Fruit fly (Drosophila melanogaster) whole organism, embryonic: ENCODE data around the gene Irbp18.

ENCODE experiments used
- Ada2b ChIP-seq: fragments of 200-800 bp; sonication (Bioruptor generic); IDR thresholded peaks from 2 replicates; pipeline ENCODE4 v1.3.6; 2022; ENCODE audit warnings: missing biosample characterization, missing genetic modification characterization
- B-H1 ChIP-seq: fragments of 200-800 bp; sonication (Bioruptor generic); IDR thresholded peaks from 3 replicates; pipeline ENCODE4 v1.3.6; 2022; ENCODE audit warnings: missing biosample characterization, missing genetic modification characterization
- Bdp1 ChIP-seq: fragments of 200-800 bp; sonication (Bioruptor generic); optimal IDR thresholded peaks from 3 replicates; lab custom pipeline; 2016; ENCODE audit warnings: missing biosample characterization, missing genetic modification characterization
- C15 ChIP-seq: fragments of 200-800 bp; sonication (Bioruptor generic); IDR thresholded peaks from 3 replicates; pipeline ENCODE4 v1.3.6; 2022; ENCODE audit warnings: missing biosample characterization, missing genetic modification characterization
- CG1024 ChIP-seq: fragments of 200-800 bp; sonication (Bioruptor generic); IDR thresholded peaks from 2 replicates; pipeline ENCODE4 v1.3.6; 2022; ENCODE audit warnings: missing biosample characterization, missing genetic modification characterization
- CG11247 ChIP-seq: fragments of 200-800 bp; sonication (Bioruptor generic); IDR thresholded peaks from 2 replicates; pipeline ENCODE4 v1.3.6; 2022; ENCODE audit warnings: missing biosample characterization, missing genetic modification characterization
- CG11696 ChIP-seq: fragments of 200-800 bp; sonication (Bioruptor generic); IDR thresholded peaks from 2 replicates; pipeline ENCODE4 v1.3.6; 2022; ENCODE audit warnings: missing biosample characterization, missing genetic modification characterization
- CG12236 ChIP-seq: fragments of 200-800 bp; sonication (Bioruptor generic); optimal IDR thresholded peaks from 2 replicates; lab custom pipeline; 2016; ENCODE audit warnings: missing biosample characterization, missing genetic modification characterization
- CG13296 ChIP-seq: fragments of 200-800 bp; sonication (Bioruptor generic); optimal IDR thresholded peaks from 3 replicates; lab custom pipeline; 2018; ENCODE audit warnings: missing biosample characterization, mild to moderate bottlenecking, missing genetic modification characterization
- CG15479 ChIP-seq: fragments of 200-800 bp; sonication (Bioruptor generic); optimal IDR thresholded peaks from 3 replicates; lab custom pipeline; 2019; ENCODE audit warnings: missing biosample characterization, mild to moderate bottlenecking, missing genetic modification characterization, moderate library complexity
- CG1603 ChIP-seq: fragments of 200-800 bp; sonication (Bioruptor generic); optimal IDR thresholded peaks from 2 replicates; lab custom pipeline; 2019; ENCODE audit warnings: missing biosample characterization, mild to moderate bottlenecking, missing genetic modification characterization, moderate library complexity
- CG2129 ChIP-seq: fragments of 200-800 bp; sonication (Bioruptor generic); IDR thresholded peaks from 2 replicates; pipeline ENCODE4 v1.3.6; 2022; ENCODE audit warnings: missing biosample characterization, missing genetic modification characterization; ENCODE audit not compliant: partially characterized antibody
- CG2202 ChIP-seq: fragments of 200-800 bp; sonication (Bioruptor generic); optimal IDR thresholded peaks from 2 replicates; lab custom pipeline; 2018; ENCODE audit warnings: missing biosample characterization, mild to moderate bottlenecking, missing genetic modification characterization
- CG2678 ChIP-seq: fragments of 200-800 bp; sonication (Bioruptor generic); optimal IDR thresholded peaks from 3 replicates; lab custom pipeline; 2019; ENCODE audit warnings: missing biosample characterization, mild to moderate bottlenecking, missing genetic modification characterization, moderate library complexity
- CG3065 ChIP-seq: fragments of 200-800 bp; sonication (Bioruptor generic); optimal IDR thresholded peaks from 2 replicates; lab custom pipeline; 2016; ENCODE audit warnings: missing biosample characterization, missing genetic modification characterization
- CG32532 ChIP-seq: fragments of 200-800 bp; sonication (Bioruptor generic); IDR thresholded peaks from 2 replicates; pipeline ENCODE4 v1.3.6; 2022; ENCODE audit warnings: missing biosample characterization, missing genetic modification characterization
- CG3726 ChIP-seq: fragments of 200-800 bp; sonication (Bioruptor generic); IDR thresholded peaks from 3 replicates; pipeline ENCODE4, ENCODE4 v1.3.6; 2022; ENCODE audit warnings: missing biosample characterization, missing genetic modification characterization
- CG4282 ChIP-seq: fragments of 200-800 bp; sonication (Bioruptor generic); optimal IDR thresholded peaks from 2 replicates; lab custom pipeline; 2016; ENCODE audit warnings: missing biosample characterization, missing genetic modification characterization
- CG4707 ChIP-seq: fragments of 200-800 bp; sonication (Bioruptor generic); optimal IDR thresholded peaks from 2 replicates; lab custom pipeline; 2018; ENCODE audit warnings: missing biosample characterization, mild to moderate bottlenecking, missing genetic modification characterization, moderate library complexity
- CG6175 ChIP-seq: fragments of 200-800 bp; sonication (Bioruptor generic); IDR thresholded peaks from 3 replicates; pipeline ENCODE4 v1.3.6; 2022; ENCODE audit warnings: missing biosample characterization, missing genetic modification characterization
- CG6689 ChIP-seq: fragments of 200-800 bp; sonication (Bioruptor generic); IDR thresholded peaks from 2 replicates; pipeline ENCODE4 v1.3.6; 2022; ENCODE audit warnings: missing biosample characterization, missing genetic modification characterization
- CG8089 ChIP-seq: fragments of 200-800 bp; sonication (Bioruptor generic); optimal IDR thresholded peaks from 3 replicates; lab custom pipeline; 2016; ENCODE audit warnings: missing biosample characterization, missing genetic modification characterization
- CG9215 ChIP-seq: fragments of 200-800 bp; sonication (Bioruptor generic); IDR thresholded peaks from 2 replicates; pipeline ENCODE4 v1.3.6; 2022; ENCODE audit warnings: missing biosample characterization, missing genetic modification characterization
- CG9727 ChIP-seq: fragments of 200-800 bp; sonication (Bioruptor generic); optimal IDR thresholded peaks from 3 replicates; lab custom pipeline; 2017; ENCODE audit warnings: missing biosample characterization, mild to moderate bottlenecking, missing genetic modification characterization
- CkIIα-i1 ChIP-seq: fragments of 200-800 bp; sonication (Bioruptor generic); IDR thresholded peaks from 2 replicates; pipeline ENCODE4 v1.3.6; 2022; ENCODE audit warnings: missing biosample characterization, missing genetic modification characterization
- Ets97D ChIP-seq: fragments of 200-800 bp; sonication (Bioruptor generic); optimal IDR thresholded peaks from 3 replicates; lab custom pipeline; 2016; ENCODE audit warnings: missing biosample characterization, missing genetic modification characterization
- Jarid2 ChIP-seq: fragments of 200-800 bp; sonication (Bioruptor generic); optimal IDR thresholded peaks from 3 replicates; lab custom pipeline; 2017; ENCODE audit warnings: mild to moderate bottlenecking, missing biosample characterization, missing genetic modification reagents, missing genetic modification characterization
- Oaz ChIP-seq: fragments of 200-800 bp; sonication (Bioruptor generic); IDR thresholded peaks from 2 replicates; pipeline ENCODE4 v1.3.6; 2022; ENCODE audit warnings: missing biosample characterization, missing genetic modification characterization
- Sox102F ChIP-seq: fragments of 200-800 bp; sonication (Bioruptor generic); optimal IDR thresholded peaks from 2 replicates; lab custom pipeline; 2018; ENCODE audit warnings: missing biosample characterization, mild to moderate bottlenecking, missing genetic modification characterization, moderate library complexity
- Trl ChIP-seq, 3 experiments: fragments of >200 bp in 2 of 3; fragments of 200-800 bp in 1 of 3; sonication (Bioruptor generic) in 1 of 3; optimal IDR thresholded peaks; 2 replicates in 1 of 3; 3 replicates in 2 of 3; lab custom pipeline; 2016 to 2017; ENCODE audit warnings: missing biosample characterization in 1 of 3, missing genetic modification characterization in 1 of 3
- Usf ChIP-seq: fragments of 200-800 bp; sonication (Bioruptor generic); optimal IDR thresholded peaks from 2 replicates; lab custom pipeline; 2017; ENCODE audit warnings: missing genotype, missing biosample characterization, missing genetic modification characterization
- abd-A ChIP-seq: fragments of 200-800 bp; sonication (Bioruptor generic); optimal IDR thresholded peaks from 3 replicates; lab custom pipeline; 2019; ENCODE audit warnings: missing biosample characterization, mild to moderate bottlenecking, missing genetic modification characterization, moderate library complexity
- btn ChIP-seq: fragments of 200-800 bp; sonication (Bioruptor generic); optimal IDR thresholded peaks from 2 replicates; lab custom pipeline; 2016; ENCODE audit warnings: missing biosample characterization, missing genetic modification characterization
- cad ChIP-seq: fragments of >200 bp; optimal IDR thresholded peaks from 2 replicates; lab custom pipeline; 2017; ENCODE audit warnings: missing biosample characterization, missing genetic modification characterization
- ci ChIP-seq: fragments of 200-800 bp; sonication (Bioruptor generic); IDR thresholded peaks from 3 replicates; pipeline ENCODE4 v1.3.6; 2022; ENCODE audit warnings: missing biosample characterization, missing genetic modification characterization
- crc ChIP-seq: fragments of 200-800 bp; sonication (Bioruptor generic); optimal IDR thresholded peaks from 2 replicates; lab custom pipeline; 2016; ENCODE audit warnings: missing biosample characterization, missing genetic modification characterization
- eyg ChIP-seq: fragments of 200-800 bp; sonication (Bioruptor generic); optimal IDR thresholded peaks from 3 replicates; lab custom pipeline; 2016; ENCODE audit warnings: missing biosample characterization, missing genetic modification characterization
- gem ChIP-seq: fragments of 200-800 bp; sonication (Bioruptor generic); optimal IDR thresholded peaks from 2 replicates; lab custom pipeline; 2019; ENCODE audit warnings: missing biosample characterization, mild to moderate bottlenecking, missing genetic modification characterization, moderate library complexity
- grn ChIP-seq: fragments of 200-800 bp; sonication (Bioruptor generic); optimal IDR thresholded peaks from 3 replicates; lab custom pipeline; 2017; ENCODE audit warnings: missing biosample characterization, missing genetic modification characterization
- hb ChIP-seq: fragments of 200-800 bp; sonication (Bioruptor generic); IDR thresholded peaks from 3 replicates; pipeline ENCODE4 v1.3.6; 2022; ENCODE audit warnings: missing biosample characterization, missing genetic modification characterization; ENCODE audit not compliant: partially characterized antibody
- jing ChIP-seq: fragments of 200-800 bp; sonication (Bioruptor generic); optimal IDR thresholded peaks from 2 replicates; lab custom pipeline; 2018; ENCODE audit warnings: missing biosample characterization, mild to moderate bottlenecking, missing genetic modification characterization
- lola ChIP-seq, 3 experiments: fragments of >200 bp in 2 of 3; fragments of 200-800 bp in 1 of 3; sonication (Bioruptor generic) in 1 of 3; optimal IDR thresholded peaks; 2 replicates each; lab custom pipeline; 2017 to 2019; ENCODE audit warnings: missing biosample characterization in 3 of 3, missing genetic modification characterization in 3 of 3, mild to moderate bottlenecking in 1 of 3, moderate library complexity in 1 of 3
- luna ChIP-seq: fragments of 200-800 bp; sonication (Bioruptor generic); optimal IDR thresholded peaks from 2 replicates; lab custom pipeline; 2016; ENCODE audit warnings: missing biosample characterization, missing genetic modification characterization
- otp ChIP-seq: fragments of 200-800 bp; sonication (Bioruptor generic); IDR thresholded peaks from 3 replicates; pipeline ENCODE4, ENCODE4 v1.3.6; 2022; ENCODE audit warnings: missing biosample characterization, missing genetic modification characterization
- pho ChIP-seq: fragments of 200-800 bp; sonication (Bioruptor generic); optimal IDR thresholded peaks from 2 replicates; lab custom pipeline; 2016; ENCODE audit warnings: missing biosample characterization, missing genetic modification characterization
- phol ChIP-seq: fragments of 200-800 bp; sonication (Bioruptor generic); optimal IDR thresholded peaks from 3 replicates; lab custom pipeline; 2018; ENCODE audit warnings: missing biosample characterization, mild to moderate bottlenecking, missing genetic modification characterization, moderate library complexity
- sd ChIP-seq: fragments of 200-800 bp; sonication (Bioruptor generic); optimal IDR thresholded peaks from 3 replicates; lab custom pipeline; 2018; ENCODE audit warnings: missing biosample characterization, mild to moderate bottlenecking, missing genetic modification characterization, moderate library complexity
- shn ChIP-seq: fragments of 200-800 bp; sonication (Bioruptor generic); optimal IDR thresholded peaks from 3 replicates; lab custom pipeline; 2016; ENCODE audit warnings: missing biosample characterization, missing genetic modification characterization
- so ChIP-seq: fragments of 200-800 bp; sonication (Bioruptor generic); IDR thresholded peaks from 3 replicates; pipeline ENCODE4 v1.3.6; 2022; ENCODE audit warnings: missing biosample characterization, missing genetic modification characterization
- sr ChIP-seq: fragments of 200-800 bp; sonication (Bioruptor generic); IDR thresholded peaks from 3 replicates; pipeline ENCODE4 v1.3.6; 2022; ENCODE audit warnings: missing biosample characterization, missing genetic modification characterization
- tup ChIP-seq: fragments of 200-800 bp; sonication (Bioruptor generic); optimal IDR thresholded peaks from 2 replicates; lab custom pipeline; 2016; ENCODE audit warnings: missing biosample characterization, mild to moderate bottlenecking, missing genetic modification characterization, moderate library complexity
- vnd ChIP-seq: fragments of 200-800 bp; sonication (Bioruptor generic); IDR thresholded peaks from 3 replicates; pipeline ENCODE4 v1.3.6; 2022; ENCODE audit warnings: missing biosample characterization, missing genetic modification characterization; ENCODE audit not compliant: partially characterized antibody

Irbp18 gene

DNA sequence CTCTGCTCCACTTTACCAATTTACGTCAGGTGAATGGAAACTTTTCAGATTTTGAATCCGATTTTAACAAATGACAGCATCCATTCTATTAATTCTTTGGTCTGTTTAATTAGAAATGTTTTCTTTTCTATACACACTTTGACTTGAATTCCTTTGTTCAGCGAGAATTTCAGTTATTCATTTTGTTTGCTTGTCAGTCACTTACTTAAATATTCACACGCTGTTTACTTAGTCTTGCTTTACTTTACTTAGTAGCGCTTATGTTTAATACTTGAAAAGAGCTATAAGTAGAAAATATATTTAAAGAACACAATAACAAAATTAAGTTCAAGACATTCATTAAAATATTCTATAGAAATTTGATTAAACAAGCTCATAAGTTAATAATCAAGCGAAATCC lies 9.4 kb upstream of the Irbp18 start, which contains the start of gene CG32073 (continued):
- no peak for TF ChIP-seq Usf (GFP tag; lab: Kevin White, UChicago)
- no peak for TF ChIP-seq Trl (optimal IDR thresholded peaks at IDR 0.05; lab: Kevin White, UChicago)
- TF ChIP-seq Trl (GFP tag; optimal IDR thresholded peaks at IDR 0.05; lab: Kevin White, UChicago) = peak; percentile 36
- TF ChIP-seq pho (GFP tag; lab: Kevin White, UChicago) = no peak
- TF ChIP-seq shn (GFP tag; lab: Kevin White, UChicago) = no peak
- no peak for TF ChIP-seq CG15479 (GFP tag; lab: Kevin White, UChicago)
- TF ChIP-seq sr (GFP tag; lab: Robert Waterston, UW) = no peak
- no peak for TF ChIP-seq jing (GFP tag; lab: Kevin White, UChicago)
- no peak for TF ChIP-seq tup (GFP tag; lab: Kevin White, UChicago)
- no peak for TF ChIP-seq CG3065 (GFP tag; lab: Kevin White, UChicago)
- TF ChIP-seq Bdp1 (GFP tag; lab: Kevin White, UChicago) = no peak
- no peak for TF ChIP-seq sd
- TF ChIP-seq hb = no peak
- no peak for TF ChIP-seq CG12236 (GFP tag; lab: Kevin White, UChicago)
- no peak for TF ChIP-seq Ada2b (GFP tag; lab: Robert Waterston, UW)
- peak; percentile 22; the same call in 1 of the 3 replicates for TF ChIP-seq C15 (GFP tag; lab: Robert Waterston, UW)
- no peak for TF ChIP-seq btn (GFP tag; lab: Kevin White, UChicago)
- TF ChIP-seq so (GFP tag; lab: Robert Waterston, UW) = no peak
- no peak for TF ChIP-seq crc
- no peak for TF ChIP-seq abd-A (tag; lab: Kevin White, UChicago)
- TF ChIP-seq otp = no peak
- no peak for TF ChIP-seq Ets97D
- TF ChIP-seq luna (GFP tag; lab: Kevin White, UChicago) = no peak
- no peak for TF ChIP-seq CG11247 (GFP tag; lab: Robert Waterston, UW)
- no peak for TF ChIP-seq B-H1 (GFP tag; lab: Robert Waterston, UW)
- TF ChIP-seq CG6689 (GFP tag; lab: Robert Waterston, UW) = no peak
- no peak for TF ChIP-seq CG3726 (GFP tag; lab: Robert Waterston, UW)
- TF ChIP-seq CG2129 (GFP tag; lab: Robert Waterston, UW) = no peak
- TF ChIP-seq cad = no peak
- no peak for TF ChIP-seq CG8089 (GFP tag; lab: Kevin White, UChicago)
- no peak for TF ChIP-seq CG2678
- TF ChIP-seq CG4707 (GFP tag; lab: Kevin White, UChicago) = no peak
- TF ChIP-seq grn = no peak
- TF ChIP-seq lola (GFP tag; optimal IDR thresholded peaks at IDR 0.05; lab: Kevin White, UChicago) = no peak
- TF ChIP-seq CkIIα-i1 (GFP tag; lab: Robert Waterston, UW) = no peak
- TF ChIP-seq CG6175 (GFP tag; lab: Robert Waterston, UW) = no peak
- no peak for TF ChIP-seq phol (tag; lab: Kevin White, UChicago)
- TF ChIP-seq CG4282 (GFP tag; lab: Kevin White, UChicago) = no peak
- TF ChIP-seq eyg (GFP tag; lab: Kevin White, UChicago) = no peak
- no peak for TF ChIP-seq ci (GFP tag; lab: Robert Waterston, UW)
- TF ChIP-seq CG11696 = no peak
- TF ChIP-seq CG32532 (GFP tag; lab: Robert Waterston, UW) = no peak
- no peak for TF ChIP-seq Jarid2
- TF ChIP-seq Sox102F = no peak
- TF ChIP-seq CG9727 (GFP tag; lab: Kevin White, UChicago) = peak; percentile 16
- no peak for TF ChIP-seq Oaz
- no peak for TF ChIP-seq gem (tag; lab: Kevin White, UChicago)
- TF ChIP-seq CG9215 = no peak
- TF ChIP-seq CG1024 (GFP tag; lab: Robert Waterston, UW) = no peak
- TF ChIP-seq CG2202 (tag; lab: Kevin White, UChicago) = no peak
- peak; percentile 55 for TF ChIP-seq CG13296 (GFP tag; lab: Kevin White, UChicago)
- TF ChIP-seq CG1603 (tag; lab: Kevin White, UChicago) = peak; percentile 23
- TF ChIP-seq vnd (GFP tag; lab: Robert Waterston, UW) = no peak
